Worm (Caenorhabditis elegans) whole organism, midembryonic: Measurements from ENCODE around the gene F42A8.1.

Source experiments
- klf-2 ChIP-seq: fragments of 200-800 bp; sonication (Bioruptor generic); conservative IDR thresholded peaks from 2 replicates; pipeline ENCODE4 v1.3.6; 2022; ENCODE audit warnings: missing genetic modification reagents, missing genetic modification characterization, missing compliant biosample characterization
- med-1 ChIP-seq: sonication (generic microtip); optimal IDR thresholded peaks from 2 replicates; lab custom pipeline; 2017; ENCODE audit warnings: missing genetic modification characterization, mild to moderate bottlenecking, missing compliant biosample characterization, antibody characterized with exemption, missing genetic modification reagents; ENCODE audit not compliant: insufficient read depth
- ztf-23 ChIP-seq: fragments of 200-800 bp; sonication (Bioruptor generic); IDR thresholded peaks from 2 replicates; pipeline ENCODE4 v1.3.6; 2022; ENCODE audit warnings: missing genetic modification reagents, missing genetic modification characterization, missing compliant biosample characterization

DNA sequence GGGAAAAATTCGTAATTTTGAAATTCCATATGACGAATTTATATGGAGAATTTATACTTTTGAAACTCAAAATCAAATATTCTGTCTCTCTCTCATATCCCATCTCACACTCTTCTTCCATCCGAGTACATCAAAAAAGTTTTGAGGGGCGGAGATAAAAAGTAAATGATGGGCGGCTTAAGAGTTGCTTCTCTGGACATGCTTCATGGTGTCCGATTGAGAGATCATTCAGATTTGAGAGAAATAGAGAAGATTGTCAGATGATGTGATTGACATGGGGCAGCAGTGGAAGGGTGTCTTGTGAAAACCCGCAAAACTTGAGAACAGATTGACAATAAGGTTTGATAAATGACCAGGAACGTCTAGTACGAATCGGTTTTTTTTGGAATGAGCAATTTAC, 30.7 kb downstream of the F42A8.1 start:
- TF ChIP-seq ztf-23 (no peak), klf-2 (GFP tag; lab: Robert Waterston, UW) (no peak), med-1 (GFP tag; lab: Kevin White, UChicago) (no peak)
